Worm (Caenorhabditis elegans): ENCODE results near the gene srbc-10.
A peak's percentile ranks its signal among the peaks of the same experiment; 100 is the strongest.

srbc-10 gene

ce11 chrV:7506207-7506606 lies 13.4 kb upstream of the srbc-10 start (continued):
- TF ChIP-seq tbx-2 (tag; optimal IDR thresholded peaks at IDR 0.05) = no peak
- TF ChIP-seq lsy-2 (tag; optimal IDR thresholded peaks at IDR 0.05) = peak in 1 of 2 experiments; percentile 27
- peak in 1 of 2 experiments; percentile 42 for TF ChIP-seq lin-35 (GFP tag; optimal IDR thresholded peaks at IDR 0.05)
- TF ChIP-seq Y116A8C.19 (tag; optimal IDR thresholded peaks at IDR 0.05; ENCODE audit: borderline replicate concordance) = no peak
- TF ChIP-seq elt-3 (tag; optimal IDR thresholded peaks at IDR 0.05) = no peak
- no peak for TF ChIP-seq lin-15B (tag; optimal IDR thresholded peaks at IDR 0.05)
- no peak for TF ChIP-seq pax-3 (tag; optimal IDR thresholded peaks at IDR 0.05)
- TF ChIP-seq mdl-1 (tag; optimal IDR thresholded peaks at IDR 0.05) = peak in 1 of 2 experiments; percentile 2
- peak; percentile 20 for TF ChIP-seq nhr-71 (tag; optimal IDR thresholded peaks at IDR 0.05)

- TF ChIP-seq xbp-1 (tag; optimal IDR thresholded peaks at IDR 0.05) = no peak
Observed at ce11 chrV:7504271-7504670, 11.4 kb upstream of the srbc-10 start, which contains the start of gene srh-229. Gene srh-229, minus strand, starts transcription at chrV:7504371.

- no peak for TF ChIP-seq lin-39 (tag; optimal IDR thresholded peaks at IDR 0.05)
- TF ChIP-seq hlh-4 (tag; optimal IDR thresholded peaks at IDR 0.05) = peak; percentile 96
- TF ChIP-seq nhr-71 (tag; optimal IDR thresholded peaks at IDR 0.05) = peak; percentile 40
- TF ChIP-seq nhr-47 (tag; optimal IDR thresholded peaks at IDR 0.05) = peak; percentile 25
Observed at ce11 chrV:7501194-7501593, 8.4 kb upstream of the srbc-10 start.

ce11 chrV:7497440-7497839 lies 4.6 kb upstream of the srbc-10 start, which contains the start of gene srh-79:
Gene srh-79, plus strand, starts transcription at chrV:7497740.
- TF ChIP-seq ztf-4 (tag; optimal IDR thresholded peaks at IDR 0.05) (no peak), snpc-4 (tag; optimal IDR thresholded peaks at IDR 0.05) (no peak), nhr-19 (GFP tag; conservative IDR thresholded peaks at IDR 0.05) (no peak), ztf-11 (tag; optimal IDR thresholded peaks at IDR 0.05) (no peak), mdl-1 (tag; optimal IDR thresholded peaks at IDR 0.05) (no peak), alr-1 (tag; optimal IDR thresholded peaks at IDR 0.05; ENCODE audit: borderline replicate concordance) (no peak), elt-2 (tag; optimal IDR thresholded peaks at IDR 0.05) (no peak), vab-15 (tag; optimal IDR thresholded peaks at IDR 0.05) (no peak), mef-2 (tag; optimal IDR thresholded peaks at IDR 0.05) (no peak), elt-3 (tag; optimal IDR thresholded peaks at IDR 0.05) (no peak), efl-3 (GFP tag; optimal IDR thresholded peaks at IDR 0.05) (no peak), tbx-2 (tag; optimal IDR thresholded peaks at IDR 0.05) (no peak), snu-23 (GFP tag; optimal IDR thresholded peaks at IDR 0.05) (no peak), fkh-8 (tag; optimal IDR thresholded peaks at IDR 0.05) (no peak), ets-5 (GFP tag; IDR thresholded peaks at IDR 0.05) (no peak)

- TF ChIP-seq nhr-20 (tag; optimal IDR thresholded peaks at IDR 0.05) = no peak
- TF ChIP-seq alr-1 (tag; optimal IDR thresholded peaks at IDR 0.05; ENCODE audit: borderline replicate concordance) = no peak
- TF ChIP-seq C34B4.2 (tag; optimal IDR thresholded peaks at IDR 0.05) = no peak
- TF ChIP-seq nhr-47 (tag; optimal IDR thresholded peaks at IDR 0.05) = no peak
- no peak for TF ChIP-seq fkh-8 (tag; optimal IDR thresholded peaks at IDR 0.05)
- TF ChIP-seq hlh-4 (tag; optimal IDR thresholded peaks at IDR 0.05) = no peak
- no peak for TF ChIP-seq hpl-2 (GFP tag; optimal IDR thresholded peaks at IDR 0.05)
- no peak for TF ChIP-seq ceh-82 (tag; optimal IDR thresholded peaks at IDR 0.05)
- TF ChIP-seq nhr-85 (tag) = no peak
- TF ChIP-seq egl-13 (tag; optimal IDR thresholded peaks at IDR 0.05) = no peak
- no peak for TF ChIP-seq ets-5 (GFP tag; IDR thresholded peaks at IDR 0.05)
- no peak for TF ChIP-seq ceh-8 (GFP tag; optimal IDR thresholded peaks at IDR 0.05)
- no peak for TF ChIP-seq lin-35 (GFP tag; optimal IDR thresholded peaks at IDR 0.05)
- TF ChIP-seq sptf-1 (tag; optimal IDR thresholded peaks at IDR 0.05) = no peak
- TF ChIP-seq lin-15B (tag; optimal IDR thresholded peaks at IDR 0.05) = no peak
- no peak for TF ChIP-seq nhr-19 (GFP tag; conservative IDR thresholded peaks at IDR 0.05)
- TF ChIP-seq elt-2 (tag; optimal IDR thresholded peaks at IDR 0.05) = no peak
- TF ChIP-seq mef-2 (tag; optimal IDR thresholded peaks at IDR 0.05) = no peak
- no peak for TF ChIP-seq unc-98 (GFP tag; IDR thresholded peaks at IDR 0.05)
Observed at ce11 chrV:7495189-7495588, 2.4 kb upstream of the srbc-10 start, which contains the start of gene srbc-11. Gene srbc-11, minus strand, starts transcription at chrV:7495289.

All from whole organism, L1 larva.